Fruit fly (Drosophila melanogaster): Measurements from ENCODE around the gene dao.
A peak's percentile ranks its signal among the peaks of the same experiment; 100 is the strongest.

Gene dao

DNA sequence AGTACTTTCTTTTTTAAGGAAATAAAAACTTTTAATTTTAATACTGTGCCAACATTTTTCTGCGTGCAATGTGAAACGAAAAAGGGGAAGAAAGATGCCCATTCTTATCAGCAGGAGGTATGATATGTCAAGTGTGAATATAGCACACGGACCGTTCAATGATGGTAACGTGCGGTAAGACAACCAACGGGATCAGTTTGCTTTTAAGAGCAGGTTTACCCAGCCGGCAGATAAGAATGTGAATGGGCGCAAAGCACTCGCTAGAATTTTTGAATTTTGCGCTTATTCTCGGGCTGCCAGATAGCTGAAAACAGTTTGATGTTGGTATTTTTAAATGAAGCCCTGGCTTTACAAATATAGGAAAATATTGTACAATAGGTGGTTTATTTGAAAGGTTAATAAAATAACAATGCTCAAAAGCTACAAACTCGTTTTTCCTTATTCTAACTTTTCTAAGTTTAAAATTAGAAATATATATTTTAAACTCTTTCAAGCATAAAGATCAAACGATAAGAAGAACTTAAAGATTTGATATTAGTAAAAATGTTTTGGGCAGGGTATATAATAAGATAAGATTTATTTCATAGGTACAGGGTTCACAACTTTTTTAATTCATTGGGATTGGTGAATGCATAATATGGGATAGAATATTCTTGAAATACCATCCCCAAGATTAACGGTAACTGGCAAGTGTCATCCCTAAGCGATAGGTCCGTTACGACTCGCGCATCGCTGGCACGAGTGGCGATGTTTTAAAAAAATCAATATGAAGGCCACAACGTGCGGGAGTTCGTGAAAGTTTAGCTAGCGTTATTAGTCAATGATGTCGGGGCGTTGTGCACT lies at the start of gene dao:
Gene dao (plus strand): TSS at position 717 of the 843 bp plus-strand sequence.
- no peak for TF ChIP-seq CG17801 (GFP tag; optimal IDR thresholded peaks at IDR 0.05; ENCODE audit: partially characterized antibody)

DNA sequence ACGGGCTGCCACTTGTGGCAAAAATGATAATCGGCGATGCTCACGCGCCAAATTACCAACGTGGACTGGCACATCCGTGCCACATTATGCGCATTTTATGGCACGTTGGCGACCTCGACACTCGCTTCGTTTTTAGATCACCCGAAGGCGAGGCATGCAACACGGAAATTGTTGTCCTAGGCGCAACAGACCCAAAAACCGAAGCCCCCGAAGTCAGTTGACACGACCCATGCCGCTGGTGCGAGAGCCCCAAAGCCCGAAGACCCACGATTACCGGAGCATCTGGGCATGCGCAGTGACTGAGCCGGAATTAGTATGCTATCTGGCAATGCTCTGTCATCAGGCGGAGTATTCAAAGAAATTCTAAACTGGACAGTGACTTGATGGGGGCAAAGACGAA lies 48.3 kb upstream of the dao start, which contains the start of gene CG4168:
Gene CG4168 (minus strand): TSS at position 51 of the 400 bp plus-strand sequence.
- no peak for TF ChIP-seq CG17801 (GFP tag; optimal IDR thresholded peaks at IDR 0.05; ENCODE audit: partially characterized antibody)

DNA sequence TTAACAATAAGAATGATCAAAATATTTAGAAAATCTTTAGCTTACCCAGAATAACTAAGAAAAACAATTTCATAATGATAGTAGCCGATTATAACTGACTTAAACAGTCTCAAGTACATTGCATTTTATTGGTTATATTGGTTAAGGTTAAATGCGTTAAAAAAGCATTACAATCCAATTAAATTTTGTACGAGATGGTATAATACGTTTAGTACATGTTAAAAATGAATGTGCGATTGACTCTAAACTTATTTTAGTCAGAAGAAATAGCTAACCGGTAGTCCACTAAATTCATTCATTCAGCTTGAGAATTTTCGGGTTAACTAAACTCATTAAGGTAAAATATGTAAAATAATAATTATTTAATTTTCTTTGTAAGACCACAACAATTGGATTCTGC lies 46.7 kb upstream of the dao start, which contains the start of gene Sfp35C:
Gene Sfp35C (minus strand): TSS at position 101 of the 400 bp plus-strand sequence.
- no peak for TF ChIP-seq CG17801 (GFP tag; optimal IDR thresholded peaks at IDR 0.05; ENCODE audit: partially characterized antibody)

DNA sequence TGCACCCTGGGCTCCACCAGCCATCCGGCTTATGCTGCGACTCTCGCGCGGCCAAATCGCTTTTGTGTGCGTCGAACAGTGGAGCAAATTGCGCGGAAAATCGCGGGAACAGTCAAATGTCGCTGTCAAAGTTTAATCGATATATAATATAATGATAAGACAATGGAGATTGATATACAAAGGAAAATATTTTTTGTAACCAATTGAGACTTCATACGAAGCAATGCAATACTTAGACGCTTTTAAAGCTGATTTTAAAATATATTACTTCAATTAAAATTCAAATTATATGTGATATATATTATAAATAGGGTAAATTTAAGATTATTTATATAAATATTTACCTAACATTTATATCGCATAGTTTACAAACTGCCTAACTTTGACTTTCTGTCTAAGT lies 37.2 kb upstream of the dao start:
- TF ChIP-seq CG17801 (GFP tag; optimal IDR thresholded peaks at IDR 0.05; ENCODE audit: partially characterized antibody) = no peak

DNA sequence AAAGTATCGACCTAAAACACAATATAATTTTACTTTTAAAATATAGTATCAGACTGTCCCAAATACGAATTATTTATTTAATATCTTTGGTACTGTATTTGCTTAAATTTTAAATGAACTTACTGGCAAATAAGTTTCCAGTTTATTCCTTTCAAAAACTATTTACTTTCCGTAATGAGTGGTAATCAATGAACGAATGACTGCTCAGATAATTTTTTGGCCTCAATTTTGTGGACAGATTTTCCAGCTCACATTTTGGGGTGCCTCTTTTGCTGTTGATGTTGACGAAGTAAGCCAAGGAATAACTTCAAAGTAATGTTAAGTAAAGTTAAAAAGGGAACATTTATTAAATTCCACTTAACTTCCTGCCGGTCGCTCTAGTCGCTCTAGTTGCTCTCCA lies 33.8 kb upstream of the dao start, which contains the start of gene CG43230:
Gene CG43230 (plus strand): TSS at position 301 of the 400 bp plus-strand sequence.
- TF ChIP-seq CG17801 (GFP tag; optimal IDR thresholded peaks at IDR 0.05; ENCODE audit: partially characterized antibody) = no peak

dm6 chr2L:15243413-15243812 lies 5.3 kb upstream of the dao start:
- TF ChIP-seq CG17801 (GFP tag; optimal IDR thresholded peaks at IDR 0.05; ENCODE audit: partially characterized antibody) = no peak

DNA sequence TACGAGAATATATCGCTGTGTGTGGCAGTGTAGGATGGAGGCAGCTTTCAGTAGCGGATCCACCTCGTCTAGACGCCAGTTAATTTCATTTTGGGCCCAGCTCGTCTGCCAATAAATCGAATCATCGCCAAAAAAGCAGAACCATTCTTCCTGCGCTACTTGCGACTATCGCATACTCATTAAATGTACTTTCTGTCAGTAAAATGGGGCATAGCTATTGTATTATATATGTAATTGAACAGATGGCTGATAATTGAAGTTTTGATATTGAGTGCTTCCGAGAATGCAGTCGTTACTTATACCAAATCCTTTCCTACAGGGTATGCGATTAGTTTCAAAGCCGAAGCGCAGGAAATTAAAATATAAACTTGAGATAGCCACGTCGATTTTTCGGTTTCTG lies 4.0 kb upstream of the dao start:
- TF ChIP-seq CG17801 (GFP tag; optimal IDR thresholded peaks at IDR 0.05; ENCODE audit: partially characterized antibody) = no peak

dm6 chr2L:15247614-15248013 lies 1.1 kb upstream of the dao start, which contains the start of gene ZnT35C:
TSS of gene ZnT35C (minus strand) at chr2L:15247714.
- TF ChIP-seq CG17801 (GFP tag; optimal IDR thresholded peaks at IDR 0.05; ENCODE audit: partially characterized antibody) = no peak

dm6 chr2L:15249006-15249513 lies 381 bp downstream of the dao start:
- no peak for TF ChIP-seq CG17801 (GFP tag; optimal IDR thresholded peaks at IDR 0.05; ENCODE audit: partially characterized antibody)

dm6 chr2L:15249682-15250081 lies 1.0 kb downstream of the dao start:
- no peak for TF ChIP-seq CG17801 (GFP tag; optimal IDR thresholded peaks at IDR 0.05; ENCODE audit: partially characterized antibody)

DNA sequence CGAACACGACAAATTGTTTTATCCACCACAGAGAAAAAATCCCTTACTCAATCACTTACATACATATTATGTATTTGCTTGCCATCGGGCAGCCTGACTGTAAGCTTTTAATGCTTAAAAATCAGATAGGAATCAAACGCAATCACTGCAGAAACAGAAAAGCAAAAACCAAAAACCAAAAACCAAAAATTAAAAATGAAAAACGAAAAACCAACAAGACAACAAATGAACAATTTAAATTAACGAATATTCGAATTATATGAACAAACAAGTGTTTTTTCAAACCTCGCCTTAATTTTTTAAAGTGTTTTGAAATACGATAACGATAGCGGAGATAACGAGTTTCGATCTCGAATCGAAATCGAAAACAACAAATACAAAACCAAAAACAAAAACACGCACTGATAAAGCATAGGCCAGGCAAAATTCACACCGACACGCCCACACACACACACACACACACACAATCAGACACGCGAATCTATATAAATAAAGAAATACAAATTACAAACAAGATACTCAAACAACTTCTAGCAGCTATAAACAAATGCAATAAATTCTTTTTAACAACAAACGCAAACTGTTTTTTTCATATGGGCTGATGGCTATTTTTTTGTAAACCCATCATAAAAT lies 5.7 kb downstream of the dao start:
- TF ChIP-seq CG17801 (GFP tag; optimal IDR thresholded peaks at IDR 0.05; ENCODE audit: partially characterized antibody) = no peak

dm6 chr2L:15256249-15256648 lies 7.6 kb downstream of the dao start, which contains the start of the genes PolD3 and Uxt:
TSS of gene PolD3 (minus strand) at chr2L:15256304.
TSS of gene Uxt (plus strand) at chr2L:15256581.
- no peak for TF ChIP-seq CG17801 (GFP tag; optimal IDR thresholded peaks at IDR 0.05; ENCODE audit: partially characterized antibody)

dm6 chr2L:15264483-15264987 lies 15.9 kb downstream of the dao start, which contains the start of gene yuri:
TSS of gene yuri (minus strand) at chr2L:15264692.
- peak; percentile 90 for TF ChIP-seq CG17801 (GFP tag; optimal IDR thresholded peaks at IDR 0.05; ENCODE audit: partially characterized antibody)

DNA sequence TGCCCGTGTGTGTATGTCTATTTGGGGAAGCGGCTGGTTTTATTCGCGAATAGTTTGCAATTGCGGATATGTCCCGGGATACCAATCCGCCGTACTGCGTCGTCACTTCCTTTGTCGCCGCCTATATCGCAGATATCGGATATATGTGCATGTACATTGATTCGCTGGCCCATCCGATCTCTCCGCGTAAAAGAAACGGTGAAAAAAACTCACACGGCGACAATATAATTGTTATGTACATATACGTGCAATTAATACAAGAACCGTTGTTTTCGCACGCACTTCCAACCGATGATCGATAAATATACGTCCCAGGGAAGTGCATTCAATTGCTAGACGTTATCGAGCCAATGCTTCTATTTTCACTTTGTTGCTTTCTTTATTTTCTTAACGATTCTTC lies 22.7 kb downstream of the dao start:
- TF ChIP-seq CG17801 (GFP tag; optimal IDR thresholded peaks at IDR 0.05; ENCODE audit: partially characterized antibody) = no peak
